Fruit fly (Drosophila melanogaster): Measurements from ENCODE around the gene Btk.

Gene Btk

DNA sequence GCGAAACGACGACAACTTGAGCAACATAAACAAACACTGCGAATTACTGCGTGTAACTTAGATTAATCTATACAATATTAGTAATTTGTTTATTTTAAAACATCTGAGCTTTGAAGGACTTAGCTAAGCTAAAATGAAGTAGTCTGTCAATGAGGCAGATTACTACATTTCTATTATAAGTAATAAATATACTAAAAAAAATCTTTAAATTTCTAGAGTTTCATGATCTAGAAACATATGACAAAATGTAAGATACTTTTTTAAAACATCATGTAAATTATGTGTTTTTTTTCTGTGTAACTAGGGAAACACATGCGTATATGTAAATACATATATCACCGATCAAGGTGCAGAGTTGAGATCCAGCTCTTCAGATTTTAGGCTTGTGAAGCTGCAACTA, 34.7 kb downstream of the Btk start (continued):
- TF ChIP-seq CG12155 (GFP tag; optimal IDR thresholded peaks at IDR 0.05) (no peak), cato (GFP tag; optimal IDR thresholded peaks at IDR 0.05; ENCODE audit: borderline replicate concordance) (no peak), CG4424 (GFP tag; optimal IDR thresholded peaks at IDR 0.05) (peak; percentile 43), Eip74EF (GFP tag; optimal IDR thresholded peaks at IDR 0.05) (peak in 1 of 2 experiments; percentile 74), croc (GFP tag; conservative IDR thresholded peaks at IDR 0.05) (peak; percentile 35; the same call in 1 of the 3 replicates), NK7.1 (GFP tag; optimal IDR thresholded peaks at IDR 0.05) (no peak), CG4730 (GFP tag; IDR thresholded peaks at IDR 0.05) (no peak), CG32532 (GFP tag; IDR thresholded peaks at IDR 0.05) (peak; percentile 11; the same call in 1 of the 2 replicates), HmgD (GFP tag; optimal IDR thresholded peaks at IDR 0.05) (no peak), gfzf (GFP tag; optimal IDR thresholded peaks at IDR 0.05) (no peak), Max (GFP tag; optimal IDR thresholded peaks at IDR 0.05) (no peak), cwo (GFP tag; optimal IDR thresholded peaks at IDR 0.05) (peak; percentile 42), klu (GFP tag; IDR thresholded peaks at IDR 0.05) (0 out of 2 replicates have a peak, but pooled peaks have one; percentile 25), schlank (tag; optimal IDR thresholded peaks at IDR 0.05) (no peak), CG10979 (tag; optimal IDR thresholded peaks at IDR 0.05) (peak; percentile 51), CG5245 (GFP tag; optimal IDR thresholded peaks at IDR 0.05) (no peak), CG18011 (GFP tag; optimal IDR thresholded peaks at IDR 0.05) (no peak), CG15696 (tag; optimal IDR thresholded peaks at IDR 0.05) (no peak), CG3281 (GFP tag; optimal IDR thresholded peaks at IDR 0.05) (peak; percentile 38), Bdp1 (GFP tag; optimal IDR thresholded peaks at IDR 0.05) (no peak), Atf6 (GFP tag; IDR thresholded peaks at IDR 0.05) (peak; percentile 36; the same call in 1 of the 2 replicates), Drgx (GFP tag; IDR thresholded peaks at IDR 0.05) (peak; percentile 86), Kr (GFP tag; optimal IDR thresholded peaks at IDR 0.05) (no peak), D (optimal IDR thresholded peaks at IDR 0.05) (no peak), D (GFP tag; optimal IDR thresholded peaks at IDR 0.05) (peak; percentile 40), cad (GFP tag; optimal IDR thresholded peaks at IDR 0.05) (no peak), kay (GFP tag; optimal IDR thresholded peaks at IDR 0.05) (no peak), wek (GFP tag; optimal IDR thresholded peaks at IDR 0.05) (no peak), dmrt99B (tag; optimal IDR thresholded peaks at IDR 0.05) (peak; percentile 88), fd102C (GFP tag; optimal IDR thresholded peaks at IDR 0.05) (no peak), peb (GFP tag; IDR thresholded peaks at IDR 0.05) (no peak), CG4282 (GFP tag; optimal IDR thresholded peaks at IDR 0.05) (no peak), CG10654 (GFP tag; optimal IDR thresholded peaks at IDR 0.05) (peak; percentile 40), CG14860 (GFP tag; IDR thresholded peaks at IDR 0.05; ENCODE audit: partially characterized antibody) (no peak), CG4707 (GFP tag; optimal IDR thresholded peaks at IDR 0.05) (no peak), Poxn (GFP tag; IDR thresholded peaks at IDR 0.05) (no peak), ara (GFP tag; IDR thresholded peaks at IDR 0.05) (no peak), ab (GFP tag; optimal IDR thresholded peaks at IDR 0.05) (no peak), H2.0 (GFP tag; IDR thresholded peaks at IDR 0.05) (no peak), Gug (GFP tag; IDR thresholded peaks at IDR 0.05) (no peak), CG12299 (tag; optimal IDR thresholded peaks at IDR 0.05) (no peak), nmo (GFP tag; optimal IDR thresholded peaks at IDR 0.05) (peak; percentile 74), Sox100B (GFP tag; optimal IDR thresholded peaks at IDR 0.05) (peak; percentile 77), Pdp1 (GFP tag; optimal IDR thresholded peaks at IDR 0.05) (no peak), CG8359 (GFP tag; optimal IDR thresholded peaks at IDR 0.05; ENCODE audit: borderline replicate concordance) (peak; percentile 9), CG9215 (GFP tag; IDR thresholded peaks at IDR 0.05) (no peak), gcm (GFP tag; optimal IDR thresholded peaks at IDR 0.05) (peak; percentile 71), her (GFP tag; optimal IDR thresholded peaks at IDR 0.05) (no peak), dm (GFP tag; optimal IDR thresholded peaks at IDR 0.05) (no peak), tna (GFP tag; IDR thresholded peaks at IDR 0.05; ENCODE audit: partially characterized antibody) (no peak), Dek (tag; optimal IDR thresholded peaks at IDR 0.05) (peak; percentile 55)

All from whole organism, embryonic.